Fruit fly (Drosophila melanogaster) whole organism, wandering third instar larva: ENCODE results near the gene vnd.
A peak's percentile ranks its signal among the peaks of the same experiment; 100 is the strongest.
"Not testable (repeated sequence)": the region's sequence is repeated elsewhere in the genome, so short reads cannot be mapped to it uniquely, and the experiment has no call there.

Experiments
- Abd-B ChIP-seq: fragments of >200 bp; optimal IDR thresholded peaks from 2 replicates; lab custom pipeline; 2017; ENCODE audit warnings: missing biosample characterization, missing genetic modification characterization
- CG32264 ChIP-seq: fragments of 200-800 bp; sonication (Bioruptor generic); optimal IDR thresholded peaks from 2 replicates; lab custom pipeline; 2016; ENCODE audit warnings: missing biosample characterization, missing genetic modification characterization
- CG9705 ChIP-seq: fragments of 200-800 bp; sonication (Bioruptor generic); optimal IDR thresholded peaks from 2 replicates; lab custom pipeline; 2018; ENCODE audit warnings: missing biosample characterization, mild to moderate bottlenecking, missing genetic modification characterization
- CrebA ChIP-seq: fragments of 200-800 bp; sonication (Bioruptor generic); optimal IDR thresholded peaks from 2 replicates; lab custom pipeline; 2016; ENCODE audit warnings: missing biosample characterization, mild to moderate bottlenecking, missing genetic modification characterization, borderline replicate concordance
- Dfd ChIP-seq: fragments of >200 bp; optimal IDR thresholded peaks from 2 replicates; lab custom pipeline; 2017; ENCODE audit warnings: missing biosample characterization, missing genetic modification characterization
- Dif ChIP-seq: fragments of 200-275, 200-300 bp; sonication (Bioruptor generic); optimal IDR thresholded peaks from 2 replicates; lab custom pipeline; 2018; ENCODE audit warnings: missing biosample characterization, missing genetic modification characterization; ENCODE audit not compliant: partially characterized antibody
- HLH106 ChIP-seq: fragments of 200-800 bp; optimal IDR thresholded peaks from 3 replicates; lab custom pipeline; 2019; ENCODE audit warnings: missing biosample characterization, mild to moderate bottlenecking, missing genetic modification characterization, moderate library complexity
- Hnf4 ChIP-seq: fragments of 200-800 bp; sonication (Bioruptor generic); optimal IDR thresholded peaks from 2 replicates; lab custom pipeline; 2016; ENCODE audit warnings: missing biosample characterization, mild to moderate bottlenecking, missing genetic modification characterization
- Hr83 ChIP-seq: fragments of 200-300 bp; sonication (Bioruptor generic); optimal IDR thresholded peaks from 2 replicates; lab custom pipeline; 2016; ENCODE audit warnings: missing biosample characterization, mild to moderate bottlenecking, missing genetic modification characterization, moderate library complexity; ENCODE audit not compliant: poor library complexity, severe bottlenecking
- Jra ChIP-seq: sonication (Bioruptor generic); optimal IDR thresholded peaks from 2 replicates; lab custom pipeline; 2016; ENCODE audit warnings: missing biosample characterization, missing genetic modification characterization
- Myc ChIP-seq: fragments of >200 bp; optimal IDR thresholded peaks from 2 replicates; lab custom pipeline; 2017
- N ChIP-seq: fragments of >200 bp; optimal IDR thresholded peaks from 2 replicates; lab custom pipeline; 2018; ENCODE audit warnings: missing biosample characterization, missing external identifiers, missing genetic modification characterization
- OdsH ChIP-seq: fragments of 200-800 bp; sonication (Bioruptor generic); optimal IDR thresholded peaks from 2 replicates; lab custom pipeline; 2016; ENCODE audit warnings: missing biosample characterization, mild to moderate bottlenecking, missing genetic modification characterization
- Rel ChIP-seq, 2 experiments: fragments of 200-800 bp; sonication (Bioruptor generic) in 1 of 2; optimal IDR thresholded peaks; 2 replicates in 1 of 2; 3 replicates in 1 of 2; lab custom pipeline; 2016 to 2019; ENCODE audit warnings: mild to moderate bottlenecking in 2 of 2, missing biosample characterization in 2 of 2, missing genetic modification characterization in 2 of 2, moderate library complexity in 1 of 2
- Sp1 ChIP-seq: fragments of 200-800 bp; sonication (Bioruptor generic); optimal IDR thresholded peaks from 3 replicates; lab custom pipeline; 2019; ENCODE audit warnings: missing biosample characterization, mild to moderate bottlenecking, missing genetic modification characterization, moderate library complexity
- br ChIP-seq: fragments of 200-800 bp; sonication (Bioruptor generic); optimal IDR thresholded peaks from 2 replicates; lab custom pipeline; 2016; ENCODE audit warnings: missing biosample characterization, missing genetic modification characterization
- brk ChIP-seq: fragments of 200-800 bp; sonication (Bioruptor generic); optimal IDR thresholded peaks from 2 replicates; lab custom pipeline; 2016; ENCODE audit warnings: missing biosample characterization, mild to moderate bottlenecking, missing genetic modification characterization
- dl ChIP-seq, 2 experiments: fragments of 175-275, 200-275 bp in 1 of 2; fragments of 200-275 bp in 1 of 2; sonication (Bioruptor generic); optimal IDR thresholded peaks; lab custom pipeline; 2018; ENCODE audit warnings: mild to moderate bottlenecking in 2 of 2, missing biosample characterization in 2 of 2, missing genetic modification characterization in 2 of 2, moderate library complexity in 2 of 2; ENCODE audit not compliant: partially characterized antibody in 2 of 2, insufficient read depth in 1 of 2
- dmrt93B ChIP-seq: fragments of 200-800 bp; sonication (Bioruptor generic); optimal IDR thresholded peaks from 2 replicates; lab custom pipeline; 2018; ENCODE audit warnings: missing biosample characterization, mild to moderate bottlenecking, missing genetic modification characterization
- dsf ChIP-seq: sonication (Bioruptor generic); optimal IDR thresholded peaks from 2 replicates; lab custom pipeline; 2016; ENCODE audit warnings: missing biosample characterization, missing genetic modification characterization, borderline replicate concordance
- ey ChIP-seq: fragments of 200-800 bp; sonication (Bioruptor generic); optimal IDR thresholded peaks from 2 replicates; lab custom pipeline; 2016; ENCODE audit warnings: missing biosample characterization, missing genetic modification characterization
- foxo ChIP-seq, 2 experiments: fragments of 200-800 bp; sonication (Bioruptor generic); optimal IDR thresholded peaks; 2 replicates in 1 of 2; 3 replicates in 1 of 2; lab custom pipeline; 2016 to 2017; ENCODE audit warnings: missing biosample characterization in 2 of 2, missing genetic modification characterization in 2 of 2
- fru ChIP-seq: fragments of 200-800 bp; sonication (Bioruptor generic); optimal IDR thresholded peaks from 3 replicates; lab custom pipeline; 2016; ENCODE audit warnings: missing biosample characterization, mild to moderate bottlenecking, missing genetic modification characterization
- h ChIP-seq: fragments of 200-800 bp; sonication (Bioruptor generic); optimal IDR thresholded peaks from 3 replicates; lab custom pipeline; 2016; ENCODE audit warnings: missing biosample characterization, mild to moderate bottlenecking, missing genetic modification characterization
- jim ChIP-seq: fragments of 175-275, 200-325 bp; sonication (Bioruptor generic); optimal IDR thresholded peaks from 2 replicates; lab custom pipeline; 2016; ENCODE audit warnings: missing biosample characterization, mild to moderate bottlenecking, missing genetic modification characterization
- lola ChIP-seq: fragments of >200 bp; optimal IDR thresholded peaks from 2 replicates; lab custom pipeline; 2017; ENCODE audit warnings: missing biosample characterization, missing genetic modification characterization
- pan ChIP-seq: fragments of >200 bp; optimal IDR thresholded peaks from 2 replicates; lab custom pipeline; 2017
- psq ChIP-seq: fragments of 200-800 bp; sonication (Bioruptor generic); optimal IDR thresholded peaks from 3 replicates; lab custom pipeline; 2017; ENCODE audit warnings: missing biosample characterization, mild to moderate bottlenecking, missing genetic modification characterization, moderate library complexity
- rgr ChIP-seq: fragments of 200-800 bp; sonication (Bioruptor generic); optimal IDR thresholded peaks from 3 replicates; lab custom pipeline; 2016; ENCODE audit warnings: missing biosample characterization, mild to moderate bottlenecking, missing genetic modification characterization
- sage ChIP-seq: fragments of 200-800 bp; sonication (Bioruptor generic); optimal IDR thresholded peaks from 2 replicates; lab custom pipeline; 2016; ENCODE audit warnings: missing biosample characterization, mild to moderate bottlenecking, missing genetic modification characterization
- sv ChIP-seq: fragments of 200-800 bp; sonication (Bioruptor generic); optimal IDR thresholded peaks from 3 replicates; lab custom pipeline; 2016; ENCODE audit warnings: missing biosample characterization, missing genetic modification characterization
- tai ChIP-seq: sonication (Bioruptor generic); optimal IDR thresholded peaks from 2 replicates; lab custom pipeline; 2016; ENCODE audit warnings: missing biosample characterization, missing genetic modification characterization
- usp ChIP-seq: fragments of >200 bp; optimal IDR thresholded peaks from 2 replicates; lab custom pipeline; 2017; ENCODE audit warnings: missing biosample characterization, missing genetic modification characterization
- woc ChIP-seq: sonication (Bioruptor generic); optimal IDR thresholded peaks from 2 replicates; lab custom pipeline; 2016; ENCODE audit warnings: missing biosample characterization, mild to moderate bottlenecking, missing genetic modification characterization

Gene vnd

DNA sequence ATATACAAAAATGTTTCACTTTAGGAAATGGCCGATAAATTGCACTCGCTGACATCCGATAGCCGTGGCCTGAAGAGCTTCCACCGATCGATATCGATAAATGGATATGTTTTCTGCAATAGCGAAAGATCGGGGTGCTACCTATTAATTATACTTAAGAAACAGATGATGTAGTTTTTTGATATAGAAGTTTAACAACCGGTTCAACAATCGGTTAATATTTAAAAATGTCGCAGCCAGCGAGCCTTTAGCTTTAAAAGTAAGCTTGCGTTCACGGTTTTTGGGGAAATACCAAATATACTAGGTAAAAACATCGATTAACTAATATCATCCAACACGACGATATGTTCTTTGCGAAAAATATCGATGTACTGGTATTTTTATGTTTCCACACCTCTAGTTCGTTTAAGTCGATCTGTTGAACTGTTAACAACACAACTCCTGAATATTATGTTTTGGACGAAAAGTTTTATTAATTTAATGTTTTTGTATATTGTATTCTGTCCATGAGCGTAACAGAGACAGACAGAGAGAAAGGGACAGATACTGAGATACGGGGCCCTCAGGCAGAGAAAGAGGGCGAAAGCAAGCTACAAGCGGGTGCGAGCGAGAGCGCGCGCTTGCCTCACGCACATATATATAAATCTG lies 53.7 kb downstream of the vnd start, which contains the start of gene Dredd:
TSS of gene Dredd (minus strand) at position 51 of the 648 bp plus-strand sequence.
- TF ChIP-seq Dfd (GFP tag; lab: Kevin White, UChicago), result no peak
- peak; percentile 6 for TF ChIP-seq Hnf4 (GFP tag; lab: Kevin White, UChicago)
- no peak for TF ChIP-seq ey (GFP tag; lab: Kevin White, UChicago)
- no peak for TF ChIP-seq Hr83 (GFP tag; lab: Kevin White, UChicago)
- TF ChIP-seq br (GFP tag; lab: Kevin White, UChicago), result no peak
- peak; percentile 13 for TF ChIP-seq Sp1
- TF ChIP-seq foxo (GFP tag; optimal IDR thresholded peaks at IDR 0.05; lab: Kevin White, UChicago), result peak in 1 of 2 experiments; percentile 3
- no peak for TF ChIP-seq rgr (GFP tag; lab: Kevin White, UChicago)
- no peak for TF ChIP-seq Rel (GFP tag; optimal IDR thresholded peaks at IDR 0.05; lab: Kevin White, UChicago)
- TF ChIP-seq Rel (tag; optimal IDR thresholded peaks at IDR 0.05; lab: Kevin White, UChicago), result peak; percentile 71
- TF ChIP-seq tai, result no peak
- TF ChIP-seq CG9705 (GFP tag; lab: Kevin White, UChicago), result no peak
- TF ChIP-seq CG32264 (GFP tag; lab: Kevin White, UChicago), result no peak
- TF ChIP-seq fru (GFP tag; lab: Kevin White, UChicago), result peak; percentile 18
- no peak for TF ChIP-seq brk (GFP tag; lab: Kevin White, UChicago)
- no peak for TF ChIP-seq sv (GFP tag; lab: Kevin White, UChicago)
- no peak for TF ChIP-seq usp
- TF ChIP-seq HLH106 (tag; lab: Kevin White, UChicago), result no peak
- no peak for TF ChIP-seq OdsH (GFP tag; lab: Kevin White, UChicago)
- no peak for TF ChIP-seq dl (GFP tag; optimal IDR thresholded peaks at IDR 0.05; lab: Kevin White, UChicago; ENCODE audit: insufficient read depth in 1 of 2, partially characterized antibody in 2 of 2)
- no peak for TF ChIP-seq Myc (lab: Kevin White, UChicago)
- no peak for TF ChIP-seq woc (GFP tag; lab: Kevin White, UChicago)
- peak; percentile 2 for TF ChIP-seq psq (GFP tag; lab: Kevin White, UChicago)

DNA sequence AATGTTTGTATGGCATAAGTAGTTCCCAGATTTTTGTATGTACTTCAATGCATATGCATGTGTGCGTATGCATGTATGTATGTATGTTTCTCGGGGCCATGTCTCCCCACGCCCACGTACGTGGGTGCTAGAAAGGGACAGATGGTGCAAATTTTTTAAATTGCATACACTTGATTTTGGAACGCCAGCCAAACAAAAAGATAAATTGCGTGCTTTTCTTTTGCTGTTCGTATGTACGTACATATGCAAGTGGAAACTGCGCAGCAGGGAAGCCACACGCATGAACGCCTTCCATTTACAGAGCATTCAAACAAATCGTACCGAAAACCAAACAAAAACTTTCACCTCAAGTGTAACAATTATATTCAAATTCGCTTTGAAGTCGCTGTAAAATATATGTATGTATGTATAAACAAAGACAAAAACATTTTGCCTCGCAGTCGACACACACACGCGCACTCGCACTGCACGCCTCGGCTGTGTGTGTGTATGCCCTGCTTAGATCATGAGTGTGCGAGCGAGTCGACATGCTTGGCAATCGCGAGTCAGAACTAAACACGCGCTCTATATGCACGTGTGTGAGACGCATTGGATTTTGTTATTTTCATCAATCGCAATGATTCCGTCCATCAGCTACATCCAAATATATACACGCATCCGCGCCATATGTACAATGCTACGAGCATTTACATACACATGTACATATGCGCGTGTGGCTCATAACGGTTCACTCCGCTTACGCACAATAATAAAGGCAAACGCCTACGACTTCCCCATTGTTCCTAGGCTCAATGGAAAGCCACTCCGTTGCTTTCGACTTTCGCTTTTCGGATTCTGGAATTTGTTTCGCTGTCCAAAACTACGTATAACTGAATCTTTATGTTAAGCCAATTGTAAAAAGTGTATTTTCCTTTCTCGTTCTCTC lies 54.9 kb downstream of the vnd start:
- TF ChIP-seq jim, result no peak
- TF ChIP-seq Rel (GFP tag; optimal IDR thresholded peaks at IDR 0.05; lab: Kevin White, UChicago), result no peak
- TF ChIP-seq Rel (tag; optimal IDR thresholded peaks at IDR 0.05; lab: Kevin White, UChicago), result no peak
- no peak for TF ChIP-seq CrebA
- TF ChIP-seq Dif, result peak; percentile 23
- no peak for TF ChIP-seq dmrt93B
- TF ChIP-seq N (GFP tag; lab: Kevin White, UChicago), result peak; percentile 21
- TF ChIP-seq dl (GFP tag; optimal IDR thresholded peaks at IDR 0.05; lab: Kevin White, UChicago; ENCODE audit: insufficient read depth in 1 of 2, partially characterized antibody in 2 of 2), result no peak
- TF ChIP-seq Jra, result no peak
- no peak for TF ChIP-seq dsf (GFP tag; lab: Kevin White, UChicago)
- no peak for TF ChIP-seq Myc (lab: Kevin White, UChicago)
- no peak for TF ChIP-seq CG32264 (GFP tag; lab: Kevin White, UChicago)
- peak; percentile 12 for TF ChIP-seq h
- no peak for TF ChIP-seq tai
- no peak for TF ChIP-seq Abd-B (GFP tag; lab: Kevin White, UChicago)
- TF ChIP-seq sage (GFP tag; lab: Kevin White, UChicago), result no peak
- no peak for TF ChIP-seq lola (GFP tag; lab: Kevin White, UChicago)
- no peak for TF ChIP-seq Dfd (GFP tag; lab: Kevin White, UChicago)
- no peak for TF ChIP-seq sv (GFP tag; lab: Kevin White, UChicago)
- TF ChIP-seq pan (lab: Kevin White, UChicago), result no peak
- TF ChIP-seq, all 38 proteins: peak for 3

DNA sequence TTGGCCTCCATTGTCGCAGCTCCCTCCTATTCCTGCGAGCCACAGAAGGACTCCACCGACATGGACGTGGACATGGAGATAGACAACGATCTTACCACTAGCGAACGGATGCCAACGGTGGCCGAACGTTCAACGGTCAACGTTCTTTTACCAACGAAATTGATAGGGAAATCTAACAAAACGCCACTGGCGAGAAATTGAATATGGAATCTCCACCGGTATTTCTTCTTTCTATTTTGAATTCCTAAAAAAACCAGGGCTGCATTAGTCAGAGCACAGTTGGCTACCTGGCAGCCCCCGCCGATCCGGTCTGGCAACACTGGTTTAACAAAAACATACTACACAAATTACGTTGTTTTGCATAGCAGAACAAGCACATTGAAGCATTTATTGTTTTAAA lies 62.5 kb downstream of the vnd start, which contains the start of gene CG13367:
TSS of gene CG13367 (plus strand) at position 301 of the 400 bp plus-strand sequence.
- not testable (repeated sequence) for TF ChIP-seq dl (GFP tag; optimal IDR thresholded peaks at IDR 0.05; lab: Kevin White, UChicago; ENCODE audit: insufficient read depth in 1 of 2, partially characterized antibody in 2 of 2); HLH106 (tag; lab: Kevin White, UChicago); brk (GFP tag; lab: Kevin White, UChicago)
